Worm (Caenorhabditis elegans): ENCODE measurements around the gene abt-1.

abt-1 gene

ce11 chrIV:10243276-10243675 is 28.6 kb upstream of the abt-1 start, which contains the start of gene tkt-1 (continued):
- TF ChIP-seq nhr-111 (GFP tag; optimal IDR thresholded peaks at IDR 0.05) (no peak), pqm-1 (tag; optimal IDR thresholded peaks at IDR 0.05) (peak; percentile 71), lin-38 (GFP tag; IDR thresholded peaks at IDR 0.05) (peak; percentile 23), nhr-77 (tag; optimal IDR thresholded peaks at IDR 0.05) (peak; percentile 25), Y75B8A.6 (GFP tag; IDR thresholded peaks at IDR 0.05) (0 out of 2 replicates have a peak, but pooled peaks have one; percentile 41), duxl-1 (tag; optimal IDR thresholded peaks at IDR 0.05; ENCODE audit: poor library complexity) (no peak), hif-1 (tag; optimal IDR thresholded peaks at IDR 0.05) (no peak), saeg-2 (GFP tag; IDR thresholded peaks at IDR 0.05) (no peak), hlh-11 (tag; optimal IDR thresholded peaks at IDR 0.05) (peak; percentile 49), vab-7 (GFP tag; IDR thresholded peaks at IDR 0.05) (no peak), mxl-2 (GFP tag; conservative IDR thresholded peaks at IDR 0.05) (no peak), R02D3.7 (tag; optimal IDR thresholded peaks at IDR 0.05) (no peak), hlh-30 (tag; optimal IDR thresholded peaks at IDR 0.05; ENCODE audit: insufficient read depth) (peak; percentile 21), nhr-48 (tag; optimal IDR thresholded peaks at IDR 0.05) (peak; percentile 25)

ce11 chrIV:10242458-10243123 is 27.9 kb upstream of the abt-1 start:
- TF ChIP-seq mep-1 (tag; optimal IDR thresholded peaks at IDR 0.05) (no peak), daf-19 (GFP tag; conservative IDR thresholded peaks at IDR 0.05) (no peak), unc-130 (GFP tag; optimal IDR thresholded peaks at IDR 0.05) (peak; percentile 32), lin-13 (GFP tag; optimal IDR thresholded peaks at IDR 0.05) (no peak), dmd-6 (GFP tag; IDR thresholded peaks at IDR 0.05) (no peak), nhr-237 (tag; optimal IDR thresholded peaks at IDR 0.05) (no peak), dpl-1 (GFP tag; optimal IDR thresholded peaks at IDR 0.05) (peak; percentile 71), Y5F2A.4 (GFP tag; optimal IDR thresholded peaks at IDR 0.05) (no peak), nhr-28 (tag; optimal IDR thresholded peaks at IDR 0.05) (peak; percentile 53), hmg-1.1 (GFP tag; IDR thresholded peaks at IDR 0.05) (0 out of 2 replicates have a peak, but pooled peaks have one; percentile 5), mes-2 (tag; optimal IDR thresholded peaks at IDR 0.05; ENCODE audit: poor library complexity, severe bottlenecking) (peak; percentile 83), nhr-48 (tag; optimal IDR thresholded peaks at IDR 0.05) (no peak), nhr-6 (tag; optimal IDR thresholded peaks at IDR 0.05) (peak; percentile 6), egl-43 (GFP tag; IDR thresholded peaks at IDR 0.05) (no peak), nhr-76 (tag; optimal IDR thresholded peaks at IDR 0.05) (no peak), spr-3 (GFP tag; optimal IDR thresholded peaks at IDR 0.05) (no peak), attf-4 (tag; optimal IDR thresholded peaks at IDR 0.05) (no peak), madf-9 (GFP tag; conservative IDR thresholded peaks at IDR 0.05) (0 out of 2 replicates have a peak, but pooled peaks have one; percentile 21), daf-8 (GFP tag; IDR thresholded peaks at IDR 0.05) (no peak)

- TF ChIP-seq mxl-2 (GFP tag; conservative IDR thresholded peaks at IDR 0.05) (no peak), nhr-10 (tag; optimal IDR thresholded peaks at IDR 0.05) (no peak), daf-16 (GFP tag; optimal IDR thresholded peaks at IDR 0.05) (no peak), daf-16 (tag; optimal IDR thresholded peaks at IDR 0.05) (no peak), zag-1 (tag; optimal IDR thresholded peaks at IDR 0.05) (no peak), cey-2 (tag; optimal IDR thresholded peaks at IDR 0.05; ENCODE audit: borderline replicate concordance, insufficient read depth) (no peak), ceh-28 (tag; optimal IDR thresholded peaks at IDR 0.05) (no peak)
Observed at ce11 chrIV:10241659-10242058, 26.9 kb upstream of the abt-1 start, which contains the start of gene lipl-7. TSS of gene lipl-7 (minus strand) at chrIV:10241823.
